Fruit fly (Drosophila melanogaster): ENCODE measurements around the gene Cox10.

- TF ChIP-seq Mnt (GFP tag; optimal IDR thresholded peaks at IDR 0.05) (peak; percentile 58), cnc (optimal IDR thresholded peaks at IDR 0.05) (no peak), pad (GFP tag; optimal IDR thresholded peaks at IDR 0.05) (peak; percentile 58), Crg-1 (GFP tag; optimal IDR thresholded peaks at IDR 0.05) (peak; percentile 36), kay (GFP tag; ENCODE audit: borderline replicate concordance) (peak; percentile 96), CG5204 (GFP tag; optimal IDR thresholded peaks at IDR 0.05) (no peak), ovo (GFP tag; optimal IDR thresholded peaks at IDR 0.05) (peak; percentile 51), Hr96 (GFP tag; optimal IDR thresholded peaks at IDR 0.05) (no peak)
These were observed 24.6 kb upstream of the Cox10 start, which contains the start of the genes CG5390 and CG4968 for dm6 chr2L:10306518-10307260.

Measured in whole organism, adult.